Worm (Caenorhabditis elegans): ENCODE data around the gene F17C11.11.

The F17C11.11 gene

DNA sequence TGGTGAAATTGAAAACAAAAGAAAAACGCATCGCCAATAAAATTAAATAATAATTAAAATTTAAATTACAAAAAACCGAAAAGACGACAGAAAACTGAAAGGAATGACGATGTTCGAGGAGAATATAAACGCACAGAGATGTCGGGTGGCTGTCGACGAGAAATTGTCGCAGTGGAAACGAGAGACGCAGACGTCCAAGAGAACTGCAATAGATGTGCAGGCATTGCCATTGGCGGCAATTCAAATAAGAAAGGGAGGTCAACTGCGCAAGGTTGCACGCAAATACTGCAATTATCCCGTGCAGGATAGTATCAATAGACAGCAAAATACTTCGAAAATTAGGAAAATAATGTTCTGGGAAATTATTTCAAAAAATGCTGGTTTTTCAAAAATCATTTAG lies 41.4 kb downstream of the F17C11.11 start (continued):
- TF ChIP-seq rnt-1 (tag; optimal IDR thresholded peaks at IDR 0.05): peak; percentile 100
- TF ChIP-seq C04F5.9 (tag; optimal IDR thresholded peaks at IDR 0.05): peak; percentile 96
- TF ChIP-seq lin-39 (tag; optimal IDR thresholded peaks at IDR 0.05): peak; percentile 97
- TF ChIP-seq nhr-20 (tag; optimal IDR thresholded peaks at IDR 0.05): peak; percentile 99
- TF ChIP-seq pag-3 (tag; optimal IDR thresholded peaks at IDR 0.05; ENCODE audit: borderline replicate concordance, insufficient read depth): no peak
- TF ChIP-seq nhr-76 (tag; optimal IDR thresholded peaks at IDR 0.05): peak; percentile 99
- peak; percentile 98 for TF ChIP-seq vab-15 (tag; optimal IDR thresholded peaks at IDR 0.05)
- no peak for TF ChIP-seq pqm-1 (tag; optimal IDR thresholded peaks at IDR 0.05)
- peak; percentile 99 for TF ChIP-seq tbx-2 (tag; optimal IDR thresholded peaks at IDR 0.05)
- peak; percentile 92 for TF ChIP-seq aly-2 (tag; optimal IDR thresholded peaks at IDR 0.05)
- peak; percentile 96 for TF ChIP-seq ztf-4 (tag; optimal IDR thresholded peaks at IDR 0.05)
- peak; percentile 25 for TF ChIP-seq unc-30 (tag; optimal IDR thresholded peaks at IDR 0.05)
- TF ChIP-seq unc-98 (GFP tag; IDR thresholded peaks at IDR 0.05): peak; percentile 61; the same call in 1 of the 2 replicates

DNA sequence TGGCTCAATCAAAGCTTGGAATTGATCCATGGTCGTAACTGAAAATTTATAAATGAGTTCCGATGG lies 41.7 kb downstream of the F17C11.11 start, which contains the start of gene sec-61.G:
Gene sec-61.G (minus strand): TSS at position 38 of the 66 bp plus-strand sequence.
- TF ChIP-seq ztf-11 (tag; optimal IDR thresholded peaks at IDR 0.05): no peak
- TF ChIP-seq ceh-90 (tag; optimal IDR thresholded peaks at IDR 0.05): no peak

DNA sequence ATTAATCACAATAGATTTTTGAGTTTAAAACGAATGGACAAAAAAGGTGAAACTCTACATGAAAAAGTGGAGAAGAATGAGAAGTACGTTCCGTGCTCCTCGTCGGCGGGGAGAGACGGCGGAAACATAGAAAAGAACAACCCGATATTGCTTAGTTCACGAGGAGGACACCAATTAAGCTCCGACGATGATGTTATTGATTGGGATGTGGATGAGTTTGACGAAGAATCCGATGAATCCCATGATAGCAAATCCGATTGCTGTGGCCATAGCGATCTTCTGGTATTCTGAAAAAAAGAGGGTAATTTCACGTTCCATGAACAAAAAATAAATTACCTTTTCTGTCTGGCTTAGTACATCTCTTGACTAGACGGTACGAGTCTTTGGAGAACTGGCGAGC lies 41.9 kb downstream of the F17C11.11 start:
- no peak for TF ChIP-seq efl-1 (optimal IDR thresholded peaks at IDR 0.05)
- peak in 1 of 2 experiments; percentile 90 for TF ChIP-seq efl-1 (GFP tag; optimal IDR thresholded peaks at IDR 0.05 in 1 of 2)
- TF ChIP-seq ceh-88 (GFP tag; IDR thresholded peaks at IDR 0.05): no peak

DNA sequence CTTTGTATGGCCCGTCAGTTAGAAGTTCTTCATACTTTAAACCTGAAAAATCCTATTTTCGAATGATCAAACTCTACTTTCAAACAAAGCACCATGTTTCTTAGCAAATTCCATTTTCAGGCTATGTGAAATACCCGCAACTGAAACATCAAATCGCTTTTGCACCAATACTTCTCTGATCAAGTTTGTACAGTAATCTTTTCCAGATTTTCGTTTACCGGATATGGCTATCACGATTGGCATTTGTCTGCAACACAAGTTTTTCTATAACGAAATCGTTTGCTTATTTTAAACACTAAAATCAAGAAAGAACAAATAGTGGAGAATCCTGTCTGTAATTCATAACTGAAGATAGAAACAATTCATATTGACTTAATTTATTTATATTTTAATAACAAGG lies 42.3 kb downstream of the F17C11.11 start, which contains the start of gene F32D8.13:
Gene F32D8.13 (minus strand): TSS at position 249 of the 400 bp plus-strand sequence.
- TF ChIP-seq elt-2 (tag; optimal IDR thresholded peaks at IDR 0.05): peak; percentile 14
- TF ChIP-seq pax-3 (tag; optimal IDR thresholded peaks at IDR 0.05): no peak
- TF ChIP-seq nhr-90 (tag; optimal IDR thresholded peaks at IDR 0.05; ENCODE audit: poor library complexity): peak; percentile 33
- TF ChIP-seq lsy-2 (tag; optimal IDR thresholded peaks at IDR 0.05): peak; percentile 12 to 20
- TF ChIP-seq nhr-71 (tag; optimal IDR thresholded peaks at IDR 0.05): peak; percentile 40

DNA sequence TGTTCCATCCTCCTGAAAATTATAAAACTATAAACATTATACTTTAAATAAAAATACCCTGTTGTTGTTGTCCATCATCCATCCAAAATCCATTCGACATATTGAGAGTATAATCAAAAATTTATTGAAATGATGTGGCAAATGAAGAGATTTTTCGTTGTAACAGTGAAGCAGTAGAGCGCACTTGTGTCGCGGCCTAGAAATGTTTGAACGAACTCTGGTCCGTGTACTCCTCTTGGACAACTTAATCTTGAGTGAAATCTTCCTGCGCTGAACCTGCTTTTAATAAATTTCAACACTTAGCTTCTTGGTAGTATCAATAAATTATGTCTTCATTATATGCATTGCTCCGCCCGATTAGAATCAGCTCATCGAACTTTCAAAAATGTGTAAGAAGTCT lies 44.0 kb downstream of the F17C11.11 start, which contains the start of the genes F32D8.14 and F32D8.5:
Gene F32D8.14 (minus strand): TSS at position 188 of the 400 bp plus-strand sequence.
Gene F32D8.5 (plus strand): TSS at position 200 of the 400 bp plus-strand sequence.
- TF ChIP-seq swsn-7 (tag; optimal IDR thresholded peaks at IDR 0.05) (peak; percentile 91), unc-130 (tag; optimal IDR thresholded peaks at IDR 0.05) (peak; percentile 93), mab-9 (GFP tag; IDR thresholded peaks at IDR 0.05) (peak; percentile 46; the same call in 1 of the 2 replicates), fkh-8 (tag; optimal IDR thresholded peaks at IDR 0.05) (peak; percentile 84), ama-1 (optimal IDR thresholded peaks at IDR 0.05) (no peak), xbp-1 (tag; optimal IDR thresholded peaks at IDR 0.05) (peak; percentile 88), egl-27 (tag; optimal IDR thresholded peaks at IDR 0.05) (no peak), nhr-28 (tag; optimal IDR thresholded peaks at IDR 0.05) (no peak), nhr-71 (tag; optimal IDR thresholded peaks at IDR 0.05) (peak; percentile 94), lin-15B (tag; optimal IDR thresholded peaks at IDR 0.05) (peak; percentile 84), nhr-20 (tag; optimal IDR thresholded peaks at IDR 0.05) (peak; percentile 91), zag-1 (tag; optimal IDR thresholded peaks at IDR 0.05) (no peak), nhr-76 (tag; optimal IDR thresholded peaks at IDR 0.05) (no peak), ets-5 (GFP tag; IDR thresholded peaks at IDR 0.05) (no peak), nhr-19 (GFP tag; conservative IDR thresholded peaks at IDR 0.05) (peak; percentile 86), egl-13 (tag; optimal IDR thresholded peaks at IDR 0.05) (peak; percentile 85), nhr-90 (tag; optimal IDR thresholded peaks at IDR 0.05; ENCODE audit: poor library complexity) (peak; percentile 88), lir-3 (tag; optimal IDR thresholded peaks at IDR 0.05; ENCODE audit: poor library complexity) (peak; percentile 96), lsy-2 (tag; optimal IDR thresholded peaks at IDR 0.05) (peak; percentile 87 to 89), aha-1 (tag; optimal IDR thresholded peaks at IDR 0.05) (no peak), lin-35 (GFP tag; optimal IDR thresholded peaks at IDR 0.05) (peak; percentile 85 to 88), alr-1 (tag; optimal IDR thresholded peaks at IDR 0.05; ENCODE audit: borderline replicate concordance) (no peak), mef-2 (tag; optimal IDR thresholded peaks at IDR 0.05) (no peak), ztf-11 (tag; optimal IDR thresholded peaks at IDR 0.05) (peak in 1 of 2 experiments; percentile 86), fos-1 (tag; optimal IDR thresholded peaks at IDR 0.05) (peak; percentile 42), snpc-4 (tag; optimal IDR thresholded peaks at IDR 0.05) (peak; percentile 51), unc-30 (tag; optimal IDR thresholded peaks at IDR 0.05) (no peak), dpl-1 (GFP tag; optimal IDR thresholded peaks at IDR 0.05) (peak; percentile 64 to 83 (median 77)), zip-4 (GFP tag; optimal IDR thresholded peaks at IDR 0.05) (peak; percentile 9), C16A3.4 (tag; optimal IDR thresholded peaks at IDR 0.05) (peak; percentile 88)
